5 fruit fly cellular contexts compared by ENCODE assay signal in genomic region chrX:15554256-15554678, dm6.
TF ChIP-seq lines count a peak whose summit lies in the region.

TSS of gene Ac13E (minus strand) at chrX:15554278.

- peak; percentile 56 for TF ChIP-seq CTCF in whole organism, embryonic (GFP tag; optimal IDR thresholded peaks at IDR 0.05; lab: Kevin White, UChicago)

TF ChIP-seq in whole organism, adult, 20 proteins besides CTCF, POLR2A, EP300 and RAD21 (continues in another document):
- TF ChIP-seq CG7101 (tag; optimal IDR thresholded peaks at IDR 0.05; lab: Kevin White, UChicago) = peak; percentile 91
- TF ChIP-seq CG12768 (GFP tag; optimal IDR thresholded peaks at IDR 0.05; lab: Kevin White, UChicago) = peak; percentile 86
- TF ChIP-seq Hr96 (GFP tag; optimal IDR thresholded peaks at IDR 0.05; lab: Kevin White, UChicago) = peak; percentile 86
- TF ChIP-seq CG7045 (GFP tag; optimal IDR thresholded peaks at IDR 0.05; lab: Kevin White, UChicago) = peak; percentile 80
- TF ChIP-seq tj (GFP tag; optimal IDR thresholded peaks at IDR 0.05; lab: Kevin White, UChicago) = peak; percentile 71
- TF ChIP-seq cic (GFP tag; optimal IDR thresholded peaks at IDR 0.05; lab: Kevin White, UChicago) = peak; percentile 49
- TF ChIP-seq CG1620 (GFP tag; optimal IDR thresholded peaks at IDR 0.05; lab: Kevin White, UChicago) = peak; percentile 84
- peak; percentile 42 for TF ChIP-seq Clk (GFP tag; optimal IDR thresholded peaks at IDR 0.05; lab: Kevin White, UChicago)
- TF ChIP-seq Crg-1 (GFP tag; optimal IDR thresholded peaks at IDR 0.05; lab: Kevin White, UChicago) = peak; percentile 80
- TF ChIP-seq CG33017 (tag; optimal IDR thresholded peaks at IDR 0.05; lab: Kevin White, UChicago) = peak; percentile 81
- TF ChIP-seq CG11617 (GFP tag; optimal IDR thresholded peaks at IDR 0.05; lab: Kevin White, UChicago) = peak; percentile 92
- TF ChIP-seq CG14711 (tag; optimal IDR thresholded peaks at IDR 0.05; lab: Kevin White, UChicago) = peak; percentile 79
- TF ChIP-seq pad (GFP tag; optimal IDR thresholded peaks at IDR 0.05; lab: Kevin White, UChicago) = peak; percentile 79
- peak; percentile 64 for TF ChIP-seq kay (GFP tag; lab: Kevin White, UChicago; ENCODE audit: borderline replicate concordance)
- peak; percentile 82 for TF ChIP-seq CG5204 (GFP tag; optimal IDR thresholded peaks at IDR 0.05; lab: Kevin White, UChicago)
- TF ChIP-seq cnc (optimal IDR thresholded peaks at IDR 0.05; lab: Kevin White, UChicago) = no peak
- peak; percentile 91 for TF ChIP-seq bab1 (GFP tag; optimal IDR thresholded peaks at IDR 0.05; lab: Kevin White, UChicago)
- peak; percentile 84 for TF ChIP-seq toe (GFP tag; optimal IDR thresholded peaks at IDR 0.05; lab: Kevin White, UChicago)

TF ChIP-seq in whole organism, embryonic, 481 proteins besides CTCF, POLR2A, EP300 and RAD21 (continues in another document):
- TF ChIP-seq CG7357 (GFP tag; IDR thresholded peaks at IDR 0.05; lab: Robert Waterston, UW) = peak; percentile 81
- TF ChIP-seq CG8281 (tag; optimal IDR thresholded peaks at IDR 0.05; lab: Kevin White, UChicago) = peak; percentile 73
- no peak for TF ChIP-seq stwl (tag; optimal IDR thresholded peaks at IDR 0.05; lab: Kevin White, UChicago)
- TF ChIP-seq crol (GFP tag; IDR thresholded peaks at IDR 0.05; lab: Robert Waterston, UW) = 0 out of 2 replicates have a peak, but pooled peaks have one; percentile 16
- peak; percentile 82 for TF ChIP-seq H2.0 (GFP tag; IDR thresholded peaks at IDR 0.05; lab: Robert Waterston, UW)
- peak; percentile 73 for TF ChIP-seq wek (GFP tag; optimal IDR thresholded peaks at IDR 0.05; lab: Kevin White, UChicago)
- TF ChIP-seq exex (tag; optimal IDR thresholded peaks at IDR 0.05; lab: Kevin White, UChicago) = peak; percentile 56
- TF ChIP-seq CG2889 (GFP tag; IDR thresholded peaks at IDR 0.05; lab: Robert Waterston, UW) = peak; percentile 71; the same call in 1 of the 3 replicates
- TF ChIP-seq H15 (GFP tag; IDR thresholded peaks at IDR 0.05; lab: Robert Waterston, UW) = peak; percentile 75
- peak; percentile 88 for TF ChIP-seq NfI (GFP tag; optimal IDR thresholded peaks at IDR 0.05; lab: Kevin White, UChicago)
- TF ChIP-seq pnt (GFP tag; optimal IDR thresholded peaks at IDR 0.05; lab: Kevin White, UChicago) = peak; percentile 76
- peak; percentile 85 for TF ChIP-seq gcm2 (GFP tag; optimal IDR thresholded peaks at IDR 0.05; lab: Kevin White, UChicago)
- TF ChIP-seq fu2 (GFP tag; optimal IDR thresholded peaks at IDR 0.05; lab: Kevin White, UChicago) = peak; percentile 59
- peak; percentile 43 for TF ChIP-seq NK7.1 (GFP tag; optimal IDR thresholded peaks at IDR 0.05; lab: Kevin White, UChicago)
- peak; percentile 89 for TF ChIP-seq CG6854 (GFP tag; optimal IDR thresholded peaks at IDR 0.05; lab: Kevin White, UChicago)
- no peak for TF ChIP-seq CG2199 (GFP tag; IDR thresholded peaks at IDR 0.05; lab: Robert Waterston, UW)
- peak; percentile 64; the same call in 1 of the 2 replicates for TF ChIP-seq CG11085 (GFP tag; IDR thresholded peaks at IDR 0.05; lab: Robert Waterston, UW)
- peak; percentile 86 for TF ChIP-seq ranshi (GFP tag; IDR thresholded peaks at IDR 0.05; lab: Robert Waterston, UW)

TF ChIP-seq in whole organism, prepupa, 60 proteins besides CTCF, POLR2A, EP300 and RAD21 (continues in another document):
- TF ChIP-seq Eip78C (GFP tag; lab: Kevin White, UChicago) (peak; percentile 98), acj6 (GFP tag; optimal IDR thresholded peaks at IDR 0.05; lab: Kevin White, UChicago) (peak; percentile 92), ss (GFP tag; optimal IDR thresholded peaks at IDR 0.05; lab: Kevin White, UChicago) (peak; percentile 85 to 93), CG6792 (GFP tag; optimal IDR thresholded peaks at IDR 0.05; lab: Kevin White, UChicago) (peak; percentile 93), CG1621 (tag; optimal IDR thresholded peaks at IDR 0.05; lab: Kevin White, UChicago) (peak; percentile 90), CG3032 (tag; optimal IDR thresholded peaks at IDR 0.05; lab: Kevin White, UChicago) (peak; percentile 87), eg (GFP tag; IDR thresholded peaks at IDR 0.05; lab: Robert Waterston, UW) (peak; percentile 83), Lpt (GFP tag; optimal IDR thresholded peaks at IDR 0.05; lab: Kevin White, UChicago) (peak; percentile 89), esn (GFP tag; optimal IDR thresholded peaks at IDR 0.05; lab: Kevin White, UChicago) (peak; percentile 93), CG32006 (GFP tag; optimal IDR thresholded peaks at IDR 0.05; lab: Kevin White, UChicago) (peak; percentile 95), Sox102F (GFP tag; optimal IDR thresholded peaks at IDR 0.05; lab: Kevin White, UChicago) (peak; percentile 94), fkh (GFP tag; optimal IDR thresholded peaks at IDR 0.05; lab: Kevin White, UChicago) (peak; percentile 35), net (GFP tag; optimal IDR thresholded peaks at IDR 0.05; lab: Kevin White, UChicago) (peak; percentile 95), CG8119 (GFP tag; IDR thresholded peaks at IDR 0.05; lab: Robert Waterston, UW) (peak; percentile 92), dsx (GFP tag; optimal IDR thresholded peaks at IDR 0.05; lab: Kevin White, UChicago; ENCODE audit: poor library complexity, severe bottlenecking) (peak; percentile 81), CG4318 (GFP tag; optimal IDR thresholded peaks at IDR 0.05; lab: Kevin White, UChicago) (peak; percentile 91), CG10669 (GFP tag; optimal IDR thresholded peaks at IDR 0.05; lab: Kevin White, UChicago) (peak; percentile 91), achi (GFP tag; optimal IDR thresholded peaks at IDR 0.05; lab: Kevin White, UChicago) (peak; percentile 92), CG11902 (GFP tag; optimal IDR thresholded peaks at IDR 0.05; lab: Kevin White, UChicago) (peak; percentile 79)

TF ChIP-seq in whole organism, pupa, 21 proteins besides CTCF, POLR2A, EP300 and RAD21 (continues in another document):
- peak; percentile 86 for TF ChIP-seq CG9948 (tag; optimal IDR thresholded peaks at IDR 0.05; lab: Kevin White, UChicago)
- peak; percentile 82 for TF ChIP-seq CG17806 (tag; optimal IDR thresholded peaks at IDR 0.05; lab: Kevin White, UChicago)
- peak; percentile 68 for TF ChIP-seq gl (tag; optimal IDR thresholded peaks at IDR 0.05; lab: Kevin White, UChicago)
- TF ChIP-seq CG34367 (tag; optimal IDR thresholded peaks at IDR 0.05; lab: Kevin White, UChicago) = peak; percentile 86
- TF ChIP-seq Ets98B (GFP tag; IDR thresholded peaks at IDR 0.05; lab: Robert Waterston, UW) = peak; percentile 84
- TF ChIP-seq CG8301 (tag; optimal IDR thresholded peaks at IDR 0.05; lab: Kevin White, UChicago) = peak; percentile 90
- TF ChIP-seq EcR (GFP tag; optimal IDR thresholded peaks at IDR 0.05; lab: Kevin White, UChicago) = peak; percentile 22
- peak; percentile 93 for TF ChIP-seq CG14655 (GFP tag; optimal IDR thresholded peaks at IDR 0.05; lab: Kevin White, UChicago)
- TF ChIP-seq rn (GFP tag; IDR thresholded peaks at IDR 0.05; lab: Robert Waterston, UW) = peak; percentile 70
- peak; percentile 92 for TF ChIP-seq fd96Ca (GFP tag; IDR thresholded peaks at IDR 0.05; lab: Robert Waterston, UW)
- TF ChIP-seq CG12605 (GFP tag; IDR thresholded peaks at IDR 0.05; lab: Robert Waterston, UW) = peak; percentile 66; the same call in 1 of the 2 replicates
- TF ChIP-seq CG15710 (tag; optimal IDR thresholded peaks at IDR 0.05; lab: Kevin White, UChicago) = peak; percentile 89
- TF ChIP-seq CG4496 (GFP tag; IDR thresholded peaks at IDR 0.05; lab: Robert Waterston, UW) = peak; percentile 90
- peak; percentile 95 for TF ChIP-seq Snoo (tag; optimal IDR thresholded peaks at IDR 0.05; lab: Kevin White, UChicago)
- TF ChIP-seq CG8159 (tag; optimal IDR thresholded peaks at IDR 0.05; lab: Kevin White, UChicago) = peak; percentile 92
- peak; percentile 91 for TF ChIP-seq CG32121 (GFP tag; IDR thresholded peaks at IDR 0.05; lab: Robert Waterston, UW)
- TF ChIP-seq Pif1B (GFP tag; optimal IDR thresholded peaks at IDR 0.05; lab: Kevin White, UChicago) = peak; percentile 89
- peak; percentile 53; the same call in 1 of the 2 replicates for TF ChIP-seq CG10348 (GFP tag; IDR thresholded peaks at IDR 0.05; lab: Robert Waterston, UW)
- peak; percentile 79 for TF ChIP-seq CG13204 (GFP tag; optimal IDR thresholded peaks at IDR 0.05; lab: Kevin White, UChicago)
- TF ChIP-seq Pif1A (GFP tag; optimal IDR thresholded peaks at IDR 0.05; lab: Kevin White, UChicago) = peak; percentile 94

TF ChIP-seq in whole organism, wandering third instar larva, 38 proteins besides CTCF, POLR2A, EP300 and RAD21 (continues in another document):
- TF ChIP-seq dsf (GFP tag; optimal IDR thresholded peaks at IDR 0.05; lab: Kevin White, UChicago; ENCODE audit: borderline replicate concordance) = peak; percentile 39
- TF ChIP-seq CG32264 (GFP tag; optimal IDR thresholded peaks at IDR 0.05; lab: Kevin White, UChicago) = peak; percentile 51
- TF ChIP-seq N (GFP tag; optimal IDR thresholded peaks at IDR 0.05; lab: Kevin White, UChicago) = no peak
- TF ChIP-seq Hr78 (GFP tag; optimal IDR thresholded peaks at IDR 0.05; lab: Kevin White, UChicago) = no peak
- TF ChIP-seq dmrt93B (GFP tag; optimal IDR thresholded peaks at IDR 0.05; lab: Kevin White, UChicago) = peak; percentile 88
- TF ChIP-seq psq (GFP tag; optimal IDR thresholded peaks at IDR 0.05; lab: Kevin White, UChicago) = peak; percentile 81
- TF ChIP-seq rgr (GFP tag; optimal IDR thresholded peaks at IDR 0.05; lab: Kevin White, UChicago) = peak; percentile 90
- no peak for TF ChIP-seq Hr83 (GFP tag; optimal IDR thresholded peaks at IDR 0.05; lab: Kevin White, UChicago; ENCODE audit: poor library complexity, severe bottlenecking)
- peak; percentile 54 for TF ChIP-seq Jra (GFP tag; optimal IDR thresholded peaks at IDR 0.05; lab: Kevin White, UChicago)
- TF ChIP-seq ey (GFP tag; optimal IDR thresholded peaks at IDR 0.05; lab: Kevin White, UChicago) = peak; percentile 87
- no peak for TF ChIP-seq lola (GFP tag; optimal IDR thresholded peaks at IDR 0.05; lab: Kevin White, UChicago)
- TF ChIP-seq usp (GFP tag; optimal IDR thresholded peaks at IDR 0.05; lab: Kevin White, UChicago) = no peak
- peak; percentile 91 for TF ChIP-seq HLH106 (tag; optimal IDR thresholded peaks at IDR 0.05; lab: Kevin White, UChicago)
- peak; percentile 72 for TF ChIP-seq brk (GFP tag; optimal IDR thresholded peaks at IDR 0.05; lab: Kevin White, UChicago)
- TF ChIP-seq fru (GFP tag; optimal IDR thresholded peaks at IDR 0.05; lab: Kevin White, UChicago) = peak; percentile 93
- peak; percentile 90 for TF ChIP-seq Sp1 (GFP tag; optimal IDR thresholded peaks at IDR 0.05; lab: Kevin White, UChicago)
- no peak for TF ChIP-seq dl (GFP tag; optimal IDR thresholded peaks at IDR 0.05; lab: Kevin White, UChicago; ENCODE audit: insufficient read depth in 1 of 2, partially characterized antibody in 2 of 2)
- TF ChIP-seq Myc (optimal IDR thresholded peaks at IDR 0.05; lab: Kevin White, UChicago) = no peak
- peak; percentile 92 for TF ChIP-seq woc (GFP tag; optimal IDR thresholded peaks at IDR 0.05; lab: Kevin White, UChicago)
- TF ChIP-seq CrebA (GFP tag; optimal IDR thresholded peaks at IDR 0.05; lab: Kevin White, UChicago; ENCODE audit: borderline replicate concordance) = peak; percentile 36
- TF ChIP-seq Rel (GFP tag; optimal IDR thresholded peaks at IDR 0.05; lab: Kevin White, UChicago) = peak; percentile 64
- peak; percentile 48 for TF ChIP-seq Rel (tag; optimal IDR thresholded peaks at IDR 0.05; lab: Kevin White, UChicago)
- peak; percentile 88 for TF ChIP-seq OdsH (GFP tag; optimal IDR thresholded peaks at IDR 0.05; lab: Kevin White, UChicago)
